Worm (Caenorhabditis elegans) whole organism, L4/young adult: ENCODE data around the gene H14A12.5.

Source experiments
- dao-5 ChIP-seq: sonication (generic microtip); optimal IDR thresholded peaks from 2 replicates; lab custom pipeline; 2016; ENCODE audit warnings: missing genotype, missing genetic modification characterization, moderate library complexity, missing compliant biosample characterization
- him-1 ChIP-seq: sonication (generic microtip); optimal IDR thresholded peaks from 2 replicates; lab custom pipeline; 2016; ENCODE audit warnings: missing genotype, missing genetic modification reagents, missing genetic modification characterization, missing compliant biosample characterization

ce11 chrIII:7453653-7454124 is 15.2 kb downstream of the H14A12.5 start, which contains the start of gene alh-12:
- TF ChIP-seq him-1 (tag; lab: Kevin White, UChicago): no peak
- TF ChIP-seq dao-5 (tag; lab: Kevin White, UChicago): no peak
